Worm (Caenorhabditis elegans) whole organism, L3 larva: ENCODE measurements around the gene srh-146.

Experiments
- ceh-9 ChIP-seq: sonication (generic microtip); optimal IDR thresholded peaks from 2 replicates; lab custom pipeline; 2018; ENCODE audit warnings: missing biosample characterization, missing genetic modification characterization
- elt-3 ChIP-seq, 3 experiments: fragments of 150-350 bp in 1 of 3; sonication (generic microtip) in 2 of 3; optimal IDR thresholded peaks; 2 replicates in 2 of 3; 4 replicates in 1 of 3; lab custom pipeline; 2014 to 2017; ENCODE audit warnings: missing biosample characterization in 3 of 3, missing genetic modification characterization in 3 of 3
- fos-1 ChIP-seq: fragments of 150-350 bp; optimal IDR thresholded peaks from 2 replicates; lab custom pipeline; 2014; ENCODE audit warnings: missing biosample characterization, missing genetic modification characterization
- lsy-12 ChIP-seq: sonication (generic microtip); optimal IDR thresholded peaks from 2 replicates; lab custom pipeline; 2016; ENCODE audit warnings: mild to moderate bottlenecking, missing genetic modification characterization, missing compliant biosample characterization
- nhr-11 ChIP-seq: fragments of 150-350 bp; optimal IDR thresholded peaks from 2 replicates; lab custom pipeline; 2014; ENCODE audit warnings: missing biosample characterization, missing genetic modification characterization
- nhr-76 ChIP-seq: fragments of 150-350 bp; sonication (generic microtip); optimal IDR thresholded peaks from 5 replicates; lab custom pipeline; 2014; ENCODE audit warnings: missing biosample characterization, missing genetic modification characterization
- pha-4 ChIP-seq: fragments of 150-350 bp; optimal IDR thresholded peaks from 2 replicates; lab custom pipeline; 2014; ENCODE audit warnings: missing biosample characterization, missing genetic modification reagents, missing genetic modification characterization
- pqm-1 ChIP-seq: fragments of 150-350 bp; optimal IDR thresholded peaks from 2 replicates; lab custom pipeline; 2017; ENCODE audit warnings: missing biosample characterization, missing genetic modification characterization, inconsistent platforms
- sea-2 ChIP-seq: fragments of 150-350 bp; sonication (generic microtip); optimal IDR thresholded peaks from 4 replicates; lab custom pipeline; 2014; ENCODE audit warnings: missing biosample characterization, missing genetic modification reagents, missing genetic modification characterization
- skn-1 ChIP-seq: fragments of 150-350 bp; optimal IDR thresholded peaks from 2 replicates; lab custom pipeline; 2014; ENCODE audit warnings: missing biosample characterization, missing genetic modification characterization
- snpc-4 ChIP-seq: fragments of 150-350 bp; optimal IDR thresholded peaks from 2 replicates; lab custom pipeline; 2014; ENCODE audit warnings: missing biosample characterization, missing genetic modification characterization
- unc-39 ChIP-seq: sonication (generic microtip); optimal IDR thresholded peaks from 4 replicates; lab custom pipeline; 2017; ENCODE audit warnings: missing biosample characterization, missing genetic modification characterization
- zag-1 ChIP-seq: fragments of 150-350 bp; optimal IDR thresholded peaks from 2 replicates; lab custom pipeline; 2014; ENCODE audit warnings: missing biosample characterization, missing genetic modification characterization

- TF ChIP-seq nhr-76 = no peak
- no peak for TF ChIP-seq nhr-11 (tag; lab: Kevin White, UChicago)
- no peak for TF ChIP-seq unc-39 (tag; lab: Kevin White, UChicago)
- TF ChIP-seq sea-2 = no peak
- no peak for TF ChIP-seq skn-1 (tag; lab: Kevin White, UChicago)
- no peak for TF ChIP-seq pqm-1 (tag; lab: Kevin White, UChicago)
- TF ChIP-seq elt-3 (tag; optimal IDR thresholded peaks at IDR 0.05; lab: Kevin White, UChicago) = no peak
- no peak for TF ChIP-seq fos-1 (tag; lab: Kevin White, UChicago)
- TF ChIP-seq ceh-9 (tag; lab: Kevin White, UChicago) = no peak
- no peak for TF ChIP-seq pha-4 (tag; lab: Kevin White, UChicago)
- TF ChIP-seq snpc-4 = no peak
- no peak for TF ChIP-seq zag-1
- TF ChIP-seq lsy-12 (tag; lab: Kevin White, UChicago) = no peak
These were observed 48.9 kb downstream of the srh-146 start, which contains the start of gene srw-138 for ce11 chrV:2962960-2963359.
